Worm (Caenorhabditis elegans) whole organism, late embryonic: ENCODE data around the gene nhr-236.

Experiments
- C08G9.2 ChIP-seq: sonication (generic microtip); optimal IDR thresholded peaks from 2 replicates; lab custom pipeline; 2016; ENCODE audit warnings: mild to moderate bottlenecking, missing genetic modification characterization, moderate library complexity, missing compliant biosample characterization
- C38D4.7 ChIP-seq: fragments of 200-800 bp; sonication (Bioruptor generic); optimal IDR thresholded peaks from 2 replicates; lab custom pipeline; 2018; ENCODE audit warnings: mild to moderate bottlenecking, missing genetic modification characterization, moderate library complexity, missing compliant biosample characterization
- K09A11.1 ChIP-seq: sonication (generic microtip); optimal IDR thresholded peaks from 2 replicates; lab custom pipeline; 2017; ENCODE audit warnings: antibody characterized with exemption, mild to moderate bottlenecking, missing genetic modification characterization, missing compliant biosample characterization; ENCODE audit not compliant: insufficient read depth
- Y22D7AL.16 ChIP-seq: sonication (generic microtip); optimal IDR thresholded peaks from 2 replicates; lab custom pipeline; 2016; ENCODE audit warnings: missing genetic modification characterization, missing compliant biosample characterization
- ama-1 ChIP-seq: fragments of 150-350 bp; optimal IDR thresholded peaks from 2 replicates; lab custom pipeline; 2014
- ceh-14 ChIP-seq: sonication (generic microtip); optimal IDR thresholded peaks from 2 replicates; lab custom pipeline; 2016; ENCODE audit warnings: missing genotype, missing genetic modification characterization, missing compliant biosample characterization
- ceh-19 ChIP-seq: fragments of 200-800 bp; sonication (Bioruptor generic); optimal IDR thresholded peaks from 2 replicates; lab custom pipeline; 2018; ENCODE audit warnings: mild to moderate bottlenecking, missing genetic modification characterization, missing compliant biosample characterization
- ceh-2 ChIP-seq: sonication (generic microtip); optimal IDR thresholded peaks from 2 replicates; lab custom pipeline; 2016; ENCODE audit warnings: missing genotype, missing genetic modification characterization, missing compliant biosample characterization
- ceh-24 ChIP-seq: sonication (generic microtip); optimal IDR thresholded peaks from 2 replicates; lab custom pipeline; 2016; ENCODE audit warnings: mild to moderate bottlenecking, missing genetic modification characterization, missing compliant biosample characterization
- ceh-30 ChIP-seq: fragments of 150-350 bp; optimal IDR thresholded peaks from 2 replicates; lab custom pipeline; 2014; ENCODE audit warnings: missing biosample characterization, missing genetic modification characterization
- ceh-31 ChIP-seq: sonication (generic microtip); optimal IDR thresholded peaks from 2 replicates; lab custom pipeline; 2016; ENCODE audit warnings: missing genetic modification characterization, missing compliant biosample characterization
- ceh-45 ChIP-seq: fragments of 200-800 bp; sonication (Bioruptor generic); IDR thresholded peaks from 2 replicates; pipeline ENCODE4 v1.3.6; 2022; ENCODE audit warnings: missing genetic modification reagents, missing genetic modification characterization, missing compliant biosample characterization
- ceh-6 ChIP-seq: fragments of 200-800 bp; sonication (Bioruptor generic); optimal IDR thresholded peaks from 2 replicates; lab custom pipeline; 2018; ENCODE audit warnings: mild to moderate bottlenecking, missing genetic modification characterization, missing compliant biosample characterization
- ceh-9 ChIP-seq: sonication (generic microtip); optimal IDR thresholded peaks from 2 replicates; lab custom pipeline; 2016; ENCODE audit warnings: mild to moderate bottlenecking, missing genetic modification characterization, inconsistent platforms, missing compliant biosample characterization
- che-1 ChIP-seq: sonication (generic microtip); optimal IDR thresholded peaks from 2 replicates; lab custom pipeline; 2016; ENCODE audit warnings: mild to moderate bottlenecking, missing genetic modification characterization, missing compliant biosample characterization
- dmd-4 ChIP-seq: sonication (generic microtip); optimal IDR thresholded peaks from 2 replicates; lab custom pipeline; 2016; ENCODE audit warnings: borderline replicate concordance, missing genetic modification characterization, missing compliant biosample characterization
- dve-1 ChIP-seq: sonication (generic microtip); optimal IDR thresholded peaks from 2 replicates; lab custom pipeline; 2017; ENCODE audit warnings: antibody characterized with exemption, mild to moderate bottlenecking, missing genetic modification characterization, missing compliant biosample characterization
- eyg-1 ChIP-seq: sonication (generic microtip); optimal IDR thresholded peaks from 2 replicates; lab custom pipeline; 2016; ENCODE audit warnings: missing genotype, missing genetic modification characterization, missing compliant biosample characterization
- fkh-10 ChIP-seq: fragments of 150-350 bp; optimal IDR thresholded peaks from 2 replicates; lab custom pipeline; 2014; ENCODE audit warnings: missing biosample characterization, missing genetic modification reagents, missing genetic modification characterization
- hlh-6 ChIP-seq: sonication (generic microtip); optimal IDR thresholded peaks from 2 replicates; lab custom pipeline; 2016; ENCODE audit warnings: missing genotype, missing genetic modification characterization, missing compliant biosample characterization
- hlh-8 ChIP-seq: sonication (generic microtip); optimal IDR thresholded peaks from 2 replicates; lab custom pipeline; 2016; ENCODE audit warnings: missing genotype, missing genetic modification characterization, missing compliant biosample characterization
- lin-11 ChIP-seq: fragments of 200-800 bp; sonication (Bioruptor generic); optimal IDR thresholded peaks from 2 replicates; lab custom pipeline; 2018; ENCODE audit warnings: mild to moderate bottlenecking, missing genetic modification characterization, missing compliant biosample characterization
- mec-3 ChIP-seq: sonication (generic microtip); optimal IDR thresholded peaks from 2 replicates; lab custom pipeline; 2016; ENCODE audit warnings: borderline replicate concordance, missing genetic modification characterization, missing compliant biosample characterization
- nfya-1 ChIP-seq: sonication (generic microtip); optimal IDR thresholded peaks from 2 replicates; lab custom pipeline; 2017; ENCODE audit warnings: missing genetic modification characterization, mild to moderate bottlenecking, missing compliant biosample characterization, antibody characterized with exemption, moderate library complexity
- npax-4 ChIP-seq: sonication (generic microtip); optimal IDR thresholded peaks from 2 replicates; lab custom pipeline; 2016; ENCODE audit warnings: missing genetic modification characterization, missing compliant biosample characterization
- pat-9 ChIP-seq: fragments of 200-800 bp; sonication (Bioruptor generic); optimal IDR thresholded peaks from 2 replicates; lab custom pipeline; 2018; ENCODE audit warnings: mild to moderate bottlenecking, missing genetic modification characterization, moderate library complexity, missing compliant biosample characterization
- pax-1 ChIP-seq: fragments of 150-350 bp; optimal IDR thresholded peaks from 2 replicates; lab custom pipeline; 2014; ENCODE audit warnings: missing biosample characterization, missing genetic modification characterization
- pqm-1 ChIP-seq: sonication (generic microtip); optimal IDR thresholded peaks from 2 replicates; lab custom pipeline; 2016; ENCODE audit warnings: missing genetic modification characterization, missing compliant biosample characterization
- pros-1 ChIP-seq: fragments of 150-350 bp; optimal IDR thresholded peaks from 2 replicates; lab custom pipeline; 2014; ENCODE audit warnings: missing biosample characterization, missing genetic modification reagents, missing genetic modification characterization
- sox-4 ChIP-seq: sonication (generic microtip); optimal IDR thresholded peaks from 2 replicates; lab custom pipeline; 2017; ENCODE audit warnings: mild to moderate bottlenecking, missing genetic modification characterization, inconsistent platforms, missing compliant biosample characterization
- syd-9 ChIP-seq: sonication (generic microtip); optimal IDR thresholded peaks from 2 replicates; lab custom pipeline; 2016; ENCODE audit warnings: mild to moderate bottlenecking, missing genetic modification characterization, moderate library complexity, missing compliant biosample characterization
- unc-42 ChIP-seq: sonication (generic microtip); optimal IDR thresholded peaks from 2 replicates; lab custom pipeline; 2016; ENCODE audit warnings: missing genotype, missing genetic modification characterization, missing compliant biosample characterization
- unc-55 ChIP-seq: sonication (generic microtip); optimal IDR thresholded peaks from 2 replicates; lab custom pipeline; 2017; ENCODE audit warnings: missing biosample characterization, missing genetic modification reagents, missing genetic modification characterization
- unc-86 ChIP-seq: sonication (generic microtip); optimal IDR thresholded peaks from 2 replicates; lab custom pipeline; 2016; ENCODE audit warnings: missing genetic modification characterization, missing compliant biosample characterization

nhr-236 gene

DNA sequence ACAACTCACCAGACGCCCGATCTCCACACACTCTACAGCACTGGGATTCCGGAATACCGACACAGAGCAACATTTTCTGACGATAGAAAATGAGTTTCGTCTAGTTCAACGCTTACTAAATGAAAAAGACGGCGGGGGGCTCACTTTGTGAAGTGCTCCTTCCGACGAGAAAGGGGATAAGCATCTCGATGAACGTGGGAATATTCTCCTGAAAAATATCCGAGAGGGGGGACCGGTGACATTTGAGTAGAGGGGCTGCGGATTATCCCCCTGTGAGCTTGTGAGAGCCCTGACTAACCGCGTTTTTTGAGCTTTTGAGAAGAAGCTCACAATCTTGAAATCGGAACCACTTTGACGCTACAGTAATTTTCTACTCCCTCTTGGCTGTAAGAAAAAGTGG lies at the start of gene nhr-236:
TSS of gene nhr-236 (minus strand) at position 101 of the 400 bp plus-strand sequence.
- TF ChIP-seq ceh-30 (tag; lab: Kevin White, UChicago) = no peak
- TF ChIP-seq ceh-6 (GFP tag; lab: Kevin White, UChicago) = no peak
- TF ChIP-seq sox-4 (tag; lab: Kevin White, UChicago) = no peak
- no peak for TF ChIP-seq C08G9.2 (tag; lab: Kevin White, UChicago)
- TF ChIP-seq ceh-24 (tag; lab: Kevin White, UChicago) = no peak
- TF ChIP-seq syd-9 = no peak
- no peak for TF ChIP-seq ceh-14 (tag; lab: Kevin White, UChicago)
- TF ChIP-seq C38D4.7 (GFP tag; lab: Kevin White, UChicago) = no peak
- TF ChIP-seq ceh-19 = no peak
- no peak for TF ChIP-seq unc-86 (tag; lab: Kevin White, UChicago)
- no peak for TF ChIP-seq hlh-8 (tag; lab: Kevin White, UChicago)
- TF ChIP-seq che-1 = no peak
- no peak for TF ChIP-seq ceh-2 (tag; lab: Kevin White, UChicago)

DNA sequence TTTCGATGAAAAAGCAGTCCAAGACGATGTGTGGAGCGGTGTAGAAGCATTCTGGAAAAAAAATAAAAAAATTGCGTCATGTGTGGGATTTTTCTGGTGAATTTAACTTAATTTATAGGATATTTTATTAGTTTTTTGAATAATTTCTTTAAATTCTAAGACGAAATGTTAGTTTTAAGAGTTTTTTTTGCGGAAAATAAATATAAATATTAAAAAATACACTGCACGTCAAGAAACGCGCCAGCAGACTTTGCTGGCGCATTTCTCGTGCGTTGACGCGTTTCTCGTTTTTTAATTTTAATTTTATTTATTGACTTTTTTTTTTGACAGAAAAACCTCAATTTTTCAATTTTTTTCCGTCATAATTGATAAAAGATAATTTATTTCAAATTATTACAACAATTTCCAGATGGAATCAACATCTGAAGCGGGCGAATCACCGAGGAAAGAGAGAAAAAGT lies 19.5 kb upstream of the nhr-236 start, which contains the start of the genes ppgn-1 and tftc-1:
TSS of gene ppgn-1 (minus strand) at position 51 of the 460 bp plus-strand sequence.
TSS of gene tftc-1 (plus strand) at position 410 of the 460 bp plus-strand sequence.
- TF ChIP-seq dmd-4 (tag; lab: Kevin White, UChicago) = no peak
- peak; percentile 21 for TF ChIP-seq unc-42 (tag; lab: Kevin White, UChicago)
- TF ChIP-seq eyg-1 (tag; lab: Kevin White, UChicago) = no peak
- TF ChIP-seq ceh-9 = no peak

DNA sequence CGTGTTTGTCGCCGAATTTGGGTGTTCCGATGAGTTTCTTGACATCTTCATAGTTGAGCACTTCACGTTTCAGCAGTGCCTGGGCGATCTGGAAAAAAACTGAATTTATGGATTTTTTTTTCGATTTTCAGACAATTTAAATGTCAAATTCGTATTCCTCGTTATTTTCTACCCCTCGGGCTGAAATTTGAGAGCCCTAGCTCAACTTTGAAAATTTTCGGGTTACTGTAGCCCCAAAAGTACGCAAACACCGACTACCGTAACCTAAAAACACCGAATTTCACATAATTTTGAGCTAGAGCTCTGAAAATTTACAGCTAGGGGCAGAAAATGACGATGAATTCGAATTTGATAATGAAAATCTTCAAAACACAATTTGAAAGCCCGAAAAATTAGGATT lies 4.6 kb upstream of the nhr-236 start:
- TF ChIP-seq K09A11.1 (tag; lab: Kevin White, UChicago) (no peak), hlh-6 (no peak), unc-55 (GFP tag; lab: Kevin White, UChicago) (no peak), npax-4 (tag; lab: Kevin White, UChicago) (no peak), fkh-10 (GFP tag; lab: Kevin White, UChicago) (no peak), ceh-2 (tag; lab: Kevin White, UChicago) (no peak)

DNA sequence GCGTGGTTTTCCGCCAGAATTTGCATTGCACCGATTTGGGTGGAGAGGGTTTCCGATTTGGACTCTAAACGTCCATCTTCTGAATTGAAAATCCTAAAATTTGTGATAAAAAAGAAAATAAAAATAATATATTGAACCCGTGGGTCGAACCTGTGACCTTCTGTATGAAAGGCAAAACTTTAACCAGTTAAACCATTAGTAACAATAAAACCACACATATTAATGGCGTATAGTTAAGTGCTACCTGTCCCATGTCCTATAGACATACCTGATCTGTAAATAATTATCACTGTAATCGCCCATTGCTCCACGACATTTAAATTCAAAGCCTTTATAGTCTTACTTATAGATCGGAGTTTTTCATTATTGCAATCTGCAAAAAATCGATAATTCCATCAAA lies 2.1 kb downstream of the nhr-236 start:
- no peak for TF ChIP-seq ceh-6 (GFP tag; lab: Kevin White, UChicago)
- TF ChIP-seq pros-1 (tag; lab: Kevin White, UChicago) = no peak
- no peak for TF ChIP-seq pax-1 (tag; lab: Kevin White, UChicago)
- TF ChIP-seq che-1 = no peak
- no peak for TF ChIP-seq dve-1 (tag; lab: Kevin White, UChicago)
- TF ChIP-seq nfya-1 (tag; lab: Kevin White, UChicago) = no peak
- TF ChIP-seq ama-1 (lab: Kevin White, UChicago) = no peak
- no peak for TF ChIP-seq fkh-10 (GFP tag; lab: Kevin White, UChicago)
- no peak for TF ChIP-seq eyg-1 (tag; lab: Kevin White, UChicago)
- TF ChIP-seq pat-9 = no peak
- no peak for TF ChIP-seq ceh-31 (tag; lab: Kevin White, UChicago)
- TF ChIP-seq ceh-45 (GFP tag; lab: Robert Waterston, UW) = no peak
- TF ChIP-seq pqm-1 = no peak
- no peak for TF ChIP-seq lin-11 (tag; lab: Kevin White, UChicago)
- TF ChIP-seq, all 69 proteins: peak for 0

DNA sequence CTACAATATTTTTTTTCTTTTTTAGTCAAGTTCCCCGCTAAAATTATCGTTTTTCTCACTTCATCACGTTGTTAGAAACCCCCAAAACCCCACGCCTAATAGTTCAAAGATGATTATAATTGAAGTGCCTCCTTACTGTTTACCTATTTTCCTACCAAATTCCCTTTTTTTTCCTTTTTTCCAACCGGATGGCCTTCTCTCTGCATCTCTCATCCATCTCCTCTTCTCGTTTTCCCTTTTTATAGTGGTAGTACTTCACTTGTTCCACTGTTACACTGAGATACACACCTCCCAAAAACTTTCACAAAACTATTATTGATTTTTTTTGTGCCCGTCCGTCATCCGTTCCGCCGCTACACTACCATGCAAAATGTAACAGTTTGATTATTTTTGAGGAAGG lies 6.4 kb downstream of the nhr-236 start, which contains the start of gene nsy-4:
TSS of gene nsy-4 (plus strand) at position 274 of the 400 bp plus-strand sequence.
- TF ChIP-seq mec-3 (tag; lab: Kevin White, UChicago) = no peak
- no peak for TF ChIP-seq ceh-19
- no peak for TF ChIP-seq npax-4 (tag; lab: Kevin White, UChicago)
- no peak for TF ChIP-seq unc-86 (tag; lab: Kevin White, UChicago)
- no peak for TF ChIP-seq Y22D7AL.16 (tag; lab: Kevin White, UChicago)
- no peak for TF ChIP-seq ceh-30 (tag; lab: Kevin White, UChicago)
